Fruit fly (Drosophila melanogaster) whole organism, embryonic: ENCODE results near the gene Jon25Bi.

ENCODE experiments used
- Atf-2 ChIP-seq: fragments of 200-800 bp; sonication (Bioruptor generic); optimal IDR thresholded peaks from 2 replicates; lab custom pipeline; 2016; ENCODE audit warnings: missing biosample characterization, missing genetic modification characterization
- BEAF-32 ChIP-seq: fragments of 200-800 bp; sonication (Bioruptor generic); optimal IDR thresholded peaks from 3 replicates; lab custom pipeline; 2017; ENCODE audit warnings: missing biosample characterization, missing genetic modification characterization, mild to moderate bottlenecking, moderate library complexity, missing genetic modification reagents
- Blimp-1 ChIP-seq: fragments of 200-800 bp; sonication (Bioruptor generic); optimal IDR thresholded peaks from 3 replicates; lab custom pipeline; 2018; ENCODE audit warnings: missing biosample characterization, missing genetic modification characterization, mild to moderate bottlenecking, moderate library complexity, missing genetic modification reagents
- CG10366 ChIP-seq: fragments of 200-800 bp; sonication (Bioruptor generic); IDR thresholded peaks from 2 replicates; pipeline ENCODE4 v1.3.6; 2022; ENCODE audit warnings: missing biosample characterization, missing genetic modification characterization
- CG10431 ChIP-seq: fragments of 200-800 bp; sonication (Bioruptor generic); optimal IDR thresholded peaks from 3 replicates; lab custom pipeline; 2018; ENCODE audit warnings: missing biosample characterization, mild to moderate bottlenecking, missing genetic modification characterization
- CG12104 ChIP-seq: fragments of 200-800 bp; sonication (Bioruptor generic); optimal IDR thresholded peaks from 3 replicates; lab custom pipeline; 2016; ENCODE audit warnings: missing biosample characterization, missing genetic modification characterization
- CG12659 ChIP-seq: fragments of 200-800 bp; sonication (Bioruptor generic); optimal IDR thresholded peaks from 3 replicates; lab custom pipeline; 2017; ENCODE audit warnings: mild to moderate bottlenecking, missing biosample characterization, missing genetic modification reagents, missing genetic modification characterization
- CG12744 ChIP-seq: fragments of 200-800 bp; sonication (Bioruptor generic); optimal IDR thresholded peaks from 2 replicates; lab custom pipeline; 2016; ENCODE audit warnings: missing biosample characterization, missing genetic modification characterization
- CG14441 ChIP-seq: fragments of 200-800 bp; sonication (Bioruptor generic); IDR thresholded peaks from 2 replicates; pipeline ENCODE4 v1.3.6; 2022; ENCODE audit warnings: missing biosample characterization, missing genetic modification characterization
- CG1792 ChIP-seq: fragments of 200-800 bp; sonication (Bioruptor generic); optimal IDR thresholded peaks from 2 replicates; lab custom pipeline; 2016; ENCODE audit warnings: missing biosample characterization, missing genetic modification characterization
- CG18476 ChIP-seq: fragments of 200-800 bp; sonication (Bioruptor generic); optimal IDR thresholded peaks from 2 replicates; lab custom pipeline; 2016; ENCODE audit warnings: missing biosample characterization, mild to moderate bottlenecking, missing genetic modification characterization
- CG31365 ChIP-seq: fragments of 200-800 bp; sonication (Bioruptor generic); optimal IDR thresholded peaks from 2 replicates; lab custom pipeline; 2018; ENCODE audit warnings: missing biosample characterization, mild to moderate bottlenecking, missing genetic modification characterization
- CG3163 ChIP-seq: fragments of 200-800 bp; sonication (Bioruptor generic); optimal IDR thresholded peaks from 3 replicates; lab custom pipeline; 2016; ENCODE audit warnings: missing biosample characterization, missing genetic modification characterization
- CG32772 ChIP-seq: fragments of 200-800 bp; sonication (Bioruptor generic); IDR thresholded peaks from 2 replicates; pipeline ENCODE4 v1.3.6; 2022; ENCODE audit warnings: missing biosample characterization, missing genetic modification characterization
- CG5245 ChIP-seq: fragments of 200-800 bp; sonication (Bioruptor generic); optimal IDR thresholded peaks from 3 replicates; lab custom pipeline; 2016; ENCODE audit warnings: missing biosample characterization, missing genetic modification characterization
- CG6254 ChIP-seq: fragments of 200-800 bp; sonication (Bioruptor generic); optimal IDR thresholded peaks from 3 replicates; lab custom pipeline; 2017; ENCODE audit warnings: mild to moderate bottlenecking, missing biosample characterization, missing genetic modification reagents, missing genetic modification characterization
- CG6683 ChIP-seq: fragments of 200-800 bp; sonication (Bioruptor generic); optimal IDR thresholded peaks from 2 replicates; lab custom pipeline; 2017; ENCODE audit warnings: missing biosample characterization, mild to moderate bottlenecking, missing genetic modification characterization, missing genetic modification reagents
- Dip2 ChIP-seq: fragments of 200-800 bp; sonication (Bioruptor generic); IDR thresholded peaks from 2 replicates; pipeline ENCODE4 v1.3.6; 2022; ENCODE audit warnings: missing biosample characterization, missing genetic modification characterization
- Doc2 ChIP-seq: fragments of 200-800 bp; sonication (Bioruptor generic); IDR thresholded peaks from 2 replicates; pipeline ENCODE4 v1.3.6; 2022; ENCODE audit warnings: missing biosample characterization, missing genetic modification characterization
- E2f1 ChIP-seq: fragments of 200-800 bp; sonication (Bioruptor generic); IDR thresholded peaks from 2 replicates; pipeline ENCODE4 v1.3.6; 2022; ENCODE audit warnings: missing biosample characterization, missing genetic modification characterization
- H15 ChIP-seq: fragments of 200-800 bp; sonication (Bioruptor generic); IDR thresholded peaks from 3 replicates; pipeline ENCODE4 v1.3.6; 2022; ENCODE audit warnings: missing biosample characterization, missing genetic modification characterization
- Hr3 ChIP-seq: fragments of 200-800 bp; sonication (Bioruptor generic); optimal IDR thresholded peaks from 3 replicates; lab custom pipeline; 2016; ENCODE audit warnings: missing biosample characterization, missing genetic modification characterization
- Hr51 ChIP-seq, 2 experiments: fragments of 200-800 bp; sonication (Bioruptor generic); optimal IDR thresholded peaks; 2 replicates in 1 of 2; 3 replicates in 1 of 2; lab custom pipeline; 2016 to 2018; ENCODE audit warnings: missing biosample characterization in 2 of 2, missing genetic modification characterization in 2 of 2, mild to moderate bottlenecking in 1 of 2, moderate library complexity in 1 of 2
- Meics ChIP-seq: fragments of 200-800 bp; sonication (Bioruptor generic); optimal IDR thresholded peaks from 2 replicates; lab custom pipeline; 2017; ENCODE audit warnings: missing biosample characterization, mild to moderate bottlenecking, missing genetic modification characterization
- Ravus ChIP-seq: fragments of 200-800 bp; sonication (Bioruptor generic); IDR thresholded peaks from 2 replicates; pipeline ENCODE4 v1.3.6; 2022; ENCODE audit warnings: missing biosample characterization, missing genetic modification characterization
- Stat92E ChIP-seq, 3 experiments: fragments of >200 bp in 2 of 3; fragments of 200-800 bp in 1 of 3; sonication (Bioruptor generic) in 1 of 3; optimal IDR thresholded peaks; 2 replicates each; lab custom pipeline; 2017 to 2019; ENCODE audit warnings: missing biosample characterization in 3 of 3, missing genetic modification characterization in 3 of 3, mild to moderate bottlenecking in 1 of 3, moderate library complexity in 1 of 3
- TFAM ChIP-seq: fragments of 200-800 bp; sonication (Bioruptor generic); optimal IDR thresholded peaks from 2 replicates; lab custom pipeline; 2017; ENCODE audit warnings: missing biosample characterization, missing genetic modification characterization, inconsistent platforms
- ac ChIP-seq: fragments of 200-800 bp; sonication (Bioruptor generic); optimal IDR thresholded peaks from 3 replicates; lab custom pipeline; 2017; ENCODE audit warnings: missing biosample characterization, mild to moderate bottlenecking, missing genetic modification characterization
- al ChIP-seq: fragments of 200-800 bp; sonication (Bioruptor generic); IDR thresholded peaks from 2 replicates; pipeline ENCODE4 v1.3.6; 2022; ENCODE audit warnings: missing biosample characterization, missing genetic modification characterization
- amos ChIP-seq: fragments of 200-800 bp; sonication (Bioruptor generic); IDR thresholded peaks from 2 replicates; pipeline ENCODE4 v1.3.6; 2022; ENCODE audit warnings: missing biosample characterization, missing genetic modification characterization; ENCODE audit not compliant: partially characterized antibody
- chm ChIP-seq: fragments of 200-800 bp; sonication (Bioruptor generic); IDR thresholded peaks from 2 replicates; pipeline ENCODE4 v1.3.6; 2022; ENCODE audit warnings: missing biosample characterization, missing genetic modification characterization
- corto ChIP-seq: fragments of 200-800 bp; sonication (Bioruptor generic); optimal IDR thresholded peaks from 2 replicates; lab custom pipeline; 2016; ENCODE audit warnings: missing biosample characterization, mild to moderate bottlenecking, missing genetic modification characterization, moderate library complexity
- fd96Cb ChIP-seq: fragments of 200-800 bp; sonication (Bioruptor generic); optimal IDR thresholded peaks from 2 replicates; lab custom pipeline; 2018; ENCODE audit warnings: missing biosample characterization, mild to moderate bottlenecking, missing genetic modification characterization, moderate library complexity
- gcm ChIP-seq: fragments of 200-800 bp; sonication (Bioruptor generic); optimal IDR thresholded peaks from 2 replicates; lab custom pipeline; 2019; ENCODE audit warnings: missing biosample characterization, mild to moderate bottlenecking, missing genetic modification characterization, moderate library complexity
- gem ChIP-seq: fragments of 200-800 bp; sonication (Bioruptor generic); optimal IDR thresholded peaks from 2 replicates; lab custom pipeline; 2019; ENCODE audit warnings: missing biosample characterization, mild to moderate bottlenecking, missing genetic modification characterization, moderate library complexity
- kah ChIP-seq: fragments of 200-800 bp; sonication (Bioruptor generic); optimal IDR thresholded peaks from 2 replicates; lab custom pipeline; 2018; ENCODE audit warnings: missing biosample characterization, mild to moderate bottlenecking, missing genetic modification characterization
- lilli ChIP-seq: fragments of 200-800 bp; sonication (Bioruptor generic); optimal IDR thresholded peaks from 3 replicates; lab custom pipeline; 2016; ENCODE audit warnings: missing biosample characterization, missing genetic modification characterization
- luna ChIP-seq: fragments of 200-800 bp; sonication (Bioruptor generic); optimal IDR thresholded peaks from 2 replicates; lab custom pipeline; 2016; ENCODE audit warnings: missing biosample characterization, missing genetic modification characterization
- mam ChIP-seq: fragments of 200-800 bp; sonication (Bioruptor generic); optimal IDR thresholded peaks from 3 replicates; lab custom pipeline; 2016; ENCODE audit warnings: missing biosample characterization, missing genetic modification characterization
- nerfin-2 ChIP-seq: fragments of 200-800 bp; sonication (Bioruptor generic); IDR thresholded peaks from 2 replicates; pipeline ENCODE4 v1.3.6; 2022; ENCODE audit warnings: missing biosample characterization, missing genetic modification characterization; ENCODE audit not compliant: partially characterized antibody
- oc ChIP-seq: fragments of 200-800 bp; sonication (Bioruptor generic); optimal IDR thresholded peaks from 2 replicates; lab custom pipeline; 2018; ENCODE audit warnings: missing biosample characterization, mild to moderate bottlenecking, missing genetic modification characterization, moderate library complexity
- pb ChIP-seq: fragments of 200-800 bp; sonication (Bioruptor generic); optimal IDR thresholded peaks from 3 replicates; lab custom pipeline; 2016; ENCODE audit warnings: missing biosample characterization, missing genetic modification characterization
- phol ChIP-seq: fragments of 200-800 bp; sonication (Bioruptor generic); optimal IDR thresholded peaks from 3 replicates; lab custom pipeline; 2018; ENCODE audit warnings: missing biosample characterization, mild to moderate bottlenecking, missing genetic modification characterization, moderate library complexity
- prd ChIP-seq, 3 experiments: fragments of >200 bp in 2 of 3; fragments of 200-800 bp in 1 of 3; sonication (Bioruptor generic) in 1 of 3; optimal IDR thresholded peaks in 2 of 3; IDR thresholded peaks in 1 of 3; 2 replicates in 2 of 3; 3 replicates in 1 of 3; pipeline versions ENCODE4 v1.3.6 to Lab custom; 2017 to 2022; ENCODE audit warnings: missing biosample characterization in 1 of 3, missing genetic modification characterization in 1 of 3
- salm ChIP-seq: fragments of 200-800 bp; sonication (Bioruptor generic); optimal IDR thresholded peaks from 2 replicates; lab custom pipeline; 2018; ENCODE audit warnings: missing biosample characterization, mild to moderate bottlenecking, missing genetic modification characterization
- shn ChIP-seq: fragments of 200-800 bp; sonication (Bioruptor generic); optimal IDR thresholded peaks from 3 replicates; lab custom pipeline; 2016; ENCODE audit warnings: missing biosample characterization, missing genetic modification characterization
- unpg ChIP-seq: fragments of 200-800 bp; sonication (Bioruptor generic); optimal IDR thresholded peaks from 3 replicates; lab custom pipeline; 2018; ENCODE audit warnings: missing biosample characterization, mild to moderate bottlenecking, missing genetic modification characterization, moderate library complexity
- vnd ChIP-seq: fragments of 200-800 bp; sonication (Bioruptor generic); IDR thresholded peaks from 3 replicates; pipeline ENCODE4 v1.3.6; 2022; ENCODE audit warnings: missing biosample characterization, missing genetic modification characterization; ENCODE audit not compliant: partially characterized antibody

The Jon25Bi gene

DNA sequence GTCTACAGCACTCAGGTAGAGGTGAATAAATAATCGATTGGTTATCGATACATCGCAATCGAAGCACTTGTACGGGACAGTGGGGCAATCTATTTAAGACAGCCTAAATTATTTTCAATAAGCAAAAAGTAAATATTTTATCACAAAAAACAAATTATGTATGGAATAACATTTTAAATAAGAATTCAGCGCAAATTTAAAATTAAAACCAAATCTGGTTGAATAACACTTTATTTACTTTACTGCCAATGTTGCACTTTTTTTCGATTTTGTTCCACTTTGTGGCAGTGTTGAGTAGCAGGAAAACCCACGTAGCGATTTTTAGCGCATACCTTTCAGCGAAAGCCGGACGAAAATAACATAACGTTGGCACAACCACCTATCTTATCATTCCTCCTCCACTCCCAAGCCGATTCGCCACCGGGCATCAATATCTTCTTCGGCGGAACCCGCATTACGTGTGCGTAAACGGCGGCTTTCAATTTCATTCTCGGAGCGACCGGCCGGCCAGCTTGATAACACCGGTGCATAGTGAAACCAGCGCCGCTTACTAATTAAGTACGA, 22.1 kb upstream of the Jon25Bi start, which contains the start of the genes Gmd and CG3792 (continued):
- peak; percentile 93 for TF ChIP-seq CG5245
- TF ChIP-seq oc (tag; lab: Kevin White, UChicago) = peak; percentile 92
- peak; percentile 97 for TF ChIP-seq CG12659
- peak in 1 of 3 experiments; percentile 82 for TF ChIP-seq Stat92E (GFP tag; optimal IDR thresholded peaks at IDR 0.05; lab: Kevin White, UChicago)
- peak; percentile 82 for TF ChIP-seq CG1792 (GFP tag; lab: Kevin White, UChicago)
- peak; percentile 82 for TF ChIP-seq Doc2 (GFP tag; lab: Robert Waterston, UW)
- TF ChIP-seq amos (GFP tag; lab: Robert Waterston, UW) = peak; percentile 76
- peak; percentile 96 for TF ChIP-seq Atf-2 (GFP tag; lab: Kevin White, UChicago)
- peak; percentile 96 for TF ChIP-seq al (GFP tag; lab: Robert Waterston, UW)
- peak; percentile 92 for TF ChIP-seq shn (GFP tag; lab: Kevin White, UChicago)
- peak; percentile 96 for TF ChIP-seq phol (tag; lab: Kevin White, UChicago)
- TF ChIP-seq BEAF-32 (GFP tag; lab: Kevin White, UChicago) = peak; percentile 84
- no peak for TF ChIP-seq prd (optimal IDR thresholded peaks at IDR 0.05; lab: Kevin White, UChicago)
- TF ChIP-seq prd (GFP tag; IDR thresholded peaks at IDR 0.05; lab: Robert Waterston, UW) = peak; percentile 97
- TF ChIP-seq CG12744 = peak; percentile 96
- TF ChIP-seq mam (GFP tag; lab: Kevin White, UChicago) = peak; percentile 97
- peak; percentile 81 for TF ChIP-seq gcm (GFP tag; lab: Kevin White, UChicago)
- peak; percentile 88 for TF ChIP-seq vnd (GFP tag; lab: Robert Waterston, UW)
- TF ChIP-seq corto (GFP tag; lab: Kevin White, UChicago) = no peak
- peak; percentile 96 for TF ChIP-seq Meics (GFP tag; lab: Kevin White, UChicago)
- peak; percentile 95 for TF ChIP-seq gem (tag; lab: Kevin White, UChicago)
- TF ChIP-seq Dip2 = peak; percentile 59; the same call in 1 of the 2 replicates
- peak; percentile 93 for TF ChIP-seq CG18476 (GFP tag; lab: Kevin White, UChicago)
- peak; percentile 96 for TF ChIP-seq unpg (GFP tag; lab: Kevin White, UChicago)
- TF ChIP-seq CG12104 (GFP tag; lab: Kevin White, UChicago) = peak; percentile 93
- peak; percentile 96 for TF ChIP-seq E2f1 (GFP tag; lab: Robert Waterston, UW)
- peak; percentile 91 for TF ChIP-seq fd96Cb (tag; lab: Kevin White, UChicago)
- TF ChIP-seq Ravus (GFP tag; lab: Robert Waterston, UW) = peak; percentile 86
- peak; percentile 73 for TF ChIP-seq ac (GFP tag; lab: Kevin White, UChicago)
- TF ChIP-seq chm (GFP tag; lab: Robert Waterston, UW) = peak; percentile 91
- peak; percentile 90 for TF ChIP-seq CG6683 (GFP tag; lab: Kevin White, UChicago)
- TF ChIP-seq nerfin-2 = peak; percentile 92
- TF ChIP-seq kah = peak; percentile 87
- TF ChIP-seq TFAM (GFP tag; lab: Kevin White, UChicago) = peak; percentile 69
- peak; percentile 90 for TF ChIP-seq CG6254 (GFP tag; lab: Kevin White, UChicago)
- peak; percentile 86 for TF ChIP-seq pb
- peak; percentile 91 for TF ChIP-seq Blimp-1 (GFP tag; lab: Kevin White, UChicago)
- TF ChIP-seq salm (tag; lab: Kevin White, UChicago) = peak; percentile 89
- TF ChIP-seq CG32772 = peak; percentile 97
- TF ChIP-seq CG31365 (tag; lab: Kevin White, UChicago) = peak; percentile 63
- TF ChIP-seq CG14441 (GFP tag; lab: Robert Waterston, UW) = peak; percentile 96
- peak; percentile 86 for TF ChIP-seq luna (GFP tag; lab: Kevin White, UChicago)
- peak; percentile 95 for TF ChIP-seq Hr3
- TF ChIP-seq CG3163 = peak; percentile 72
- peak; percentile 92 to 94 for TF ChIP-seq Hr51 (GFP tag; optimal IDR thresholded peaks at IDR 0.05; lab: Kevin White, UChicago)
- peak; percentile 98 for TF ChIP-seq lilli (GFP tag; lab: Kevin White, UChicago)
- peak; percentile 94 for TF ChIP-seq CG10366 (GFP tag; lab: Robert Waterston, UW)
- TF ChIP-seq CG10431 = peak; percentile 82
- peak; percentile 95 for TF ChIP-seq H15 (GFP tag; lab: Robert Waterston, UW)
